ENCODE assay signal across 4 fruit fly cellular contexts in the genomic region with DNA sequence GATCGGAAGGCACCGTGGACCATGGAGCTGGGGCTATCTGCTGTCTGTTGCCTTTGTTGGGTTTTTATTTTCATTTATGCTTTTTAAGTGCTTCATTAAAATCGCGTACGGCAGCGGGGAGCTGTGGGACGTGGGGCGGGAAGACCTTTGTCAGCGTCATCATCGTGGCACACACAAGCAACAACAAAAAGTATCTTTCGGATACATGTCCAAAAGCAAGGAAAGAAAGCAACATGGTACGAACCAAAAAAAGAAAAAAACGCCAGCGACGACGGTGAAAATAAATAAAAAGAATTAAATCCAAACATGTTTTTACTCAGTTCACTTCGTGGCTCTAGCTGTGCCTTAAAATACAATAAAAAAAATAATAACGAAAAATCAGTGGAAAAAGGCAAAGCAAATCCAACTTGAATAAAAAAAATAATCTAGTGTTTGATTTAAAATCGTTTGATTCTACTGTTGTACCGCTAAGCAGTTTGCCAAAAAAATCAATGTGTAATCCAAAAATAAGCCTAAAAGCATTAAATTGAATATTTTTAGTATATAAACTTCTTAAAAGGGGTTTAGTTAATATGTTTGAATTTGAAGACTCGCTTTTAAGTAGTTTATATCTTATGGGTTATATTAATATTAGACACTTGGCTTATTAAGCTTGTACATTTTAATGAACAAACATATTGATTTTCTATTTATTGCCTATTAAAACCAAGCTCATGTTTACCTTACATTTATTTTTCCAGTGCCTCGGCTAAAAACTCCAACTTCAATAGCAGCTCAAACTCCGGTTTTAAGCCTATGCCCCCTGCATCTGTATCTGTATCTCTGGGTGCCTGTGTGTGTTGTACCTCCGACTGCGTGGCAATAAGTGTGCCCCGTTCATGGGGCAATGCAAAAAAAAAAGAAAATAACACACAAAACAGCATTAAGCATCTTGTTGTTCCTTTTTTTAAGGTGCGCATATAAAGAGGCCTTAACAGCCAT.
TF ChIP-seq lines count a peak whose summit lies in the region.

No protein-coding gene starts in this region.

- TF ChIP-seq CTCF in whole organism, embryonic (GFP tag; optimal IDR thresholded peaks at IDR 0.05; lab: Kevin White, UChicago): no peak

TF ChIP-seq in whole organism, embryonic, 481 proteins besides CTCF, POLR2A, EP300 and RAD21 (continues in another document):
- 0 out of 2 replicates have a peak, but pooled peaks have one; percentile 21 for TF ChIP-seq Atf6 (GFP tag; IDR thresholded peaks at IDR 0.05; lab: Robert Waterston, UW)
- peak; percentile 43 to 94 for TF ChIP-seq bsh (GFP tag; optimal IDR thresholded peaks at IDR 0.05; lab: Kevin White, UChicago)
- peak; percentile 20 for TF ChIP-seq CG11504 (tag; optimal IDR thresholded peaks at IDR 0.05; lab: Kevin White, UChicago)
- TF ChIP-seq Ada2b (GFP tag; IDR thresholded peaks at IDR 0.05; lab: Robert Waterston, UW): no peak
- TF ChIP-seq D (optimal IDR thresholded peaks at IDR 0.05; lab: Kevin White, UChicago): no peak
- TF ChIP-seq D (GFP tag; optimal IDR thresholded peaks at IDR 0.05; lab: Kevin White, UChicago): peak; percentile 23
- no peak for TF ChIP-seq CG9727 (GFP tag; optimal IDR thresholded peaks at IDR 0.05; lab: Kevin White, UChicago)
- TF ChIP-seq Gsc (GFP tag; IDR thresholded peaks at IDR 0.05; lab: Robert Waterston, UW): no peak
- TF ChIP-seq lmd (GFP tag; IDR thresholded peaks at IDR 0.05; lab: Robert Waterston, UW): no peak
- peak; percentile 6 for TF ChIP-seq CG10267 (tag; optimal IDR thresholded peaks at IDR 0.05; lab: Kevin White, UChicago)
- no peak for TF ChIP-seq caup (GFP tag; optimal IDR thresholded peaks at IDR 0.05; lab: Kevin White, UChicago; ENCODE audit: severe bottlenecking)
- no peak for TF ChIP-seq CG12071 (GFP tag; optimal IDR thresholded peaks at IDR 0.05; lab: Kevin White, UChicago)
- TF ChIP-seq zen (tag; optimal IDR thresholded peaks at IDR 0.05; lab: Kevin White, UChicago): no peak
- peak; percentile 32 for TF ChIP-seq Oli (tag; optimal IDR thresholded peaks at IDR 0.05; lab: Kevin White, UChicago)
- no peak for TF ChIP-seq ab (GFP tag; optimal IDR thresholded peaks at IDR 0.05; lab: Kevin White, UChicago)
- TF ChIP-seq wdn (GFP tag; IDR thresholded peaks at IDR 0.05; lab: Robert Waterston, UW): no peak
- peak; percentile 42 for TF ChIP-seq Sox102F (GFP tag; optimal IDR thresholded peaks at IDR 0.05; lab: Kevin White, UChicago)
- TF ChIP-seq CG3281 (GFP tag; optimal IDR thresholded peaks at IDR 0.05; lab: Kevin White, UChicago): no peak
- no peak for TF ChIP-seq vnd (GFP tag; IDR thresholded peaks at IDR 0.05; lab: Robert Waterston, UW; ENCODE audit: partially characterized antibody)
- no peak for TF ChIP-seq CG3995 (GFP tag; optimal IDR thresholded peaks at IDR 0.05; lab: Kevin White, UChicago)

TF ChIP-seq in whole organism, prepupa, 60 proteins besides CTCF, POLR2A, EP300 and RAD21 (continues in another document):
- TF ChIP-seq CG11294 (GFP tag; IDR thresholded peaks at IDR 0.05; lab: Robert Waterston, UW): peak; percentile 32; the same call in 1 of the 2 replicates
- TF ChIP-seq CG32006 (GFP tag; optimal IDR thresholded peaks at IDR 0.05; lab: Kevin White, UChicago): peak; percentile 85
- peak; percentile 85 for TF ChIP-seq Smox (GFP tag; optimal IDR thresholded peaks at IDR 0.05; lab: Kevin White, UChicago)
- peak; percentile 66 for TF ChIP-seq CG6792 (GFP tag; optimal IDR thresholded peaks at IDR 0.05; lab: Kevin White, UChicago)
- TF ChIP-seq net (GFP tag; optimal IDR thresholded peaks at IDR 0.05; lab: Kevin White, UChicago): peak; percentile 66
- TF ChIP-seq CG7368 (GFP tag; optimal IDR thresholded peaks at IDR 0.05; lab: Kevin White, UChicago): peak; percentile 65
- peak; percentile 43 for TF ChIP-seq Sox102F (GFP tag; optimal IDR thresholded peaks at IDR 0.05; lab: Kevin White, UChicago)
- TF ChIP-seq Blimp-1 (GFP tag; optimal IDR thresholded peaks at IDR 0.05; lab: Kevin White, UChicago): peak; percentile 43
- TF ChIP-seq Eip93F (GFP tag; optimal IDR thresholded peaks at IDR 0.05; lab: Kevin White, UChicago): peak; percentile 60
- TF ChIP-seq dsx (GFP tag; optimal IDR thresholded peaks at IDR 0.05; lab: Kevin White, UChicago; ENCODE audit: poor library complexity, severe bottlenecking): peak; percentile 80
- TF ChIP-seq CG6808 (GFP tag; optimal IDR thresholded peaks at IDR 0.05; lab: Kevin White, UChicago): peak; percentile 83
- peak; percentile 83 for TF ChIP-seq CG3032 (tag; optimal IDR thresholded peaks at IDR 0.05; lab: Kevin White, UChicago)
- peak; percentile 95 to 98 for TF ChIP-seq ss (GFP tag; optimal IDR thresholded peaks at IDR 0.05; lab: Kevin White, UChicago)
- peak; percentile 75 for TF ChIP-seq pdm3 (GFP tag; optimal IDR thresholded peaks at IDR 0.05; lab: Kevin White, UChicago)
- peak; percentile 79 for TF ChIP-seq CG31627 (GFP tag; optimal IDR thresholded peaks at IDR 0.05; lab: Kevin White, UChicago)
- peak; percentile 72 for TF ChIP-seq achi (GFP tag; optimal IDR thresholded peaks at IDR 0.05; lab: Kevin White, UChicago)
- peak; percentile 69 for TF ChIP-seq CG11762 (GFP tag; optimal IDR thresholded peaks at IDR 0.05; lab: Kevin White, UChicago; ENCODE audit: insufficient read depth)
- TF ChIP-seq Ets21C (GFP tag; optimal IDR thresholded peaks at IDR 0.05; lab: Kevin White, UChicago): peak; percentile 67
- TF ChIP-seq Gug (GFP tag; IDR thresholded peaks at IDR 0.05; lab: Robert Waterston, UW): peak; percentile 59

TF ChIP-seq in whole organism, pupa, 21 proteins besides CTCF, POLR2A, EP300 and RAD21:
- TF ChIP-seq Ets98B (GFP tag; IDR thresholded peaks at IDR 0.05; lab: Robert Waterston, UW) (peak; percentile 91), Pif1B (GFP tag; optimal IDR thresholded peaks at IDR 0.05; lab: Kevin White, UChicago) (peak; percentile 86), CG14655 (GFP tag; optimal IDR thresholded peaks at IDR 0.05; lab: Kevin White, UChicago) (peak; percentile 85), D1 (tag; optimal IDR thresholded peaks at IDR 0.05; lab: Kevin White, UChicago) (peak; percentile 76), CG8301 (tag; optimal IDR thresholded peaks at IDR 0.05; lab: Kevin White, UChicago) (peak; percentile 61), CG17806 (tag; optimal IDR thresholded peaks at IDR 0.05; lab: Kevin White, UChicago) (peak; percentile 61), CG9948 (tag; optimal IDR thresholded peaks at IDR 0.05; lab: Kevin White, UChicago) (peak; percentile 82), CG4496 (GFP tag; IDR thresholded peaks at IDR 0.05; lab: Robert Waterston, UW) (peak; percentile 93), Pif1A (GFP tag; optimal IDR thresholded peaks at IDR 0.05; lab: Kevin White, UChicago) (peak; percentile 87), CG8159 (tag; optimal IDR thresholded peaks at IDR 0.05; lab: Kevin White, UChicago) (peak; percentile 89), CG10348 (GFP tag; IDR thresholded peaks at IDR 0.05; lab: Robert Waterston, UW) (no peak), gl (tag; optimal IDR thresholded peaks at IDR 0.05; lab: Kevin White, UChicago) (peak; percentile 99), Snoo (tag; optimal IDR thresholded peaks at IDR 0.05; lab: Kevin White, UChicago) (peak; percentile 76), fd96Ca (GFP tag; IDR thresholded peaks at IDR 0.05; lab: Robert Waterston, UW) (peak; percentile 93), CG13204 (GFP tag; optimal IDR thresholded peaks at IDR 0.05; lab: Kevin White, UChicago) (peak; percentile 97), rn (GFP tag; IDR thresholded peaks at IDR 0.05; lab: Robert Waterston, UW) (peak; percentile 69; the same call in 1 of the 2 replicates), EcR (GFP tag; optimal IDR thresholded peaks at IDR 0.05; lab: Kevin White, UChicago) (peak; percentile 71), CG34367 (tag; optimal IDR thresholded peaks at IDR 0.05; lab: Kevin White, UChicago) (peak; percentile 87), CG12605 (GFP tag; IDR thresholded peaks at IDR 0.05; lab: Robert Waterston, UW) (peak; percentile 97), CG32121 (GFP tag; IDR thresholded peaks at IDR 0.05; lab: Robert Waterston, UW) (peak; percentile 80), CG15710 (tag; optimal IDR thresholded peaks at IDR 0.05; lab: Kevin White, UChicago) (peak; percentile 75)

TF ChIP-seq in whole organism, wandering third instar larva, 38 proteins besides CTCF, POLR2A, EP300 and RAD21 (continues in another document):
- TF ChIP-seq tai (GFP tag; optimal IDR thresholded peaks at IDR 0.05; lab: Kevin White, UChicago) (no peak), Dif (GFP tag; optimal IDR thresholded peaks at IDR 0.05; lab: Kevin White, UChicago; ENCODE audit: partially characterized antibody) (peak; percentile 61), lola (GFP tag; optimal IDR thresholded peaks at IDR 0.05; lab: Kevin White, UChicago) (no peak), CG9705 (GFP tag; optimal IDR thresholded peaks at IDR 0.05; lab: Kevin White, UChicago) (no peak), Mio (GFP tag; optimal IDR thresholded peaks at IDR 0.05; lab: Kevin White, UChicago) (no peak), foxo (GFP tag; optimal IDR thresholded peaks at IDR 0.05; lab: Kevin White, UChicago) (peak in 1 of 2 experiments; percentile 82), OdsH (GFP tag; optimal IDR thresholded peaks at IDR 0.05; lab: Kevin White, UChicago) (peak; percentile 64), CG32264 (GFP tag; optimal IDR thresholded peaks at IDR 0.05; lab: Kevin White, UChicago) (no peak), ey (GFP tag; optimal IDR thresholded peaks at IDR 0.05; lab: Kevin White, UChicago) (peak; percentile 63), Myc (optimal IDR thresholded peaks at IDR 0.05; lab: Kevin White, UChicago) (no peak), dsf (GFP tag; optimal IDR thresholded peaks at IDR 0.05; lab: Kevin White, UChicago; ENCODE audit: borderline replicate concordance) (peak; percentile 4), jim (GFP tag; optimal IDR thresholded peaks at IDR 0.05; lab: Kevin White, UChicago) (peak; percentile 81), br (GFP tag; optimal IDR thresholded peaks at IDR 0.05; lab: Kevin White, UChicago) (peak; percentile 67), psq (GFP tag; optimal IDR thresholded peaks at IDR 0.05; lab: Kevin White, UChicago) (peak; percentile 65), Abd-B (GFP tag; optimal IDR thresholded peaks at IDR 0.05; lab: Kevin White, UChicago) (no peak), sage (GFP tag; optimal IDR thresholded peaks at IDR 0.05; lab: Kevin White, UChicago) (no peak), CrebA (GFP tag; optimal IDR thresholded peaks at IDR 0.05; lab: Kevin White, UChicago; ENCODE audit: borderline replicate concordance) (peak; percentile 96), pan (optimal IDR thresholded peaks at IDR 0.05; lab: Kevin White, UChicago) (no peak), Vsx2 (GFP tag; optimal IDR thresholded peaks at IDR 0.05; lab: Kevin White, UChicago; ENCODE audit: partially characterized antibody) (peak; percentile 46), Jra (GFP tag; optimal IDR thresholded peaks at IDR 0.05; lab: Kevin White, UChicago) (no peak), brk (GFP tag; optimal IDR thresholded peaks at IDR 0.05; lab: Kevin White, UChicago) (no peak), rgr (GFP tag; optimal IDR thresholded peaks at IDR 0.05; lab: Kevin White, UChicago) (peak; percentile 61), HLH106 (tag; optimal IDR thresholded peaks at IDR 0.05; lab: Kevin White, UChicago) (peak; percentile 77), woc (GFP tag; optimal IDR thresholded peaks at IDR 0.05; lab: Kevin White, UChicago) (peak; percentile 46)
